Fruit fly (Drosophila melanogaster) whole organism, embryonic: Measurements from ENCODE around the gene CG15717.

Source experiments
- Ada2b ChIP-seq: fragments of 200-800 bp; sonication (Bioruptor generic); IDR thresholded peaks from 2 replicates; pipeline ENCODE4 v1.3.6; 2022; ENCODE audit warnings: missing biosample characterization, missing genetic modification characterization
- Atf6 ChIP-seq: fragments of 200-800 bp; sonication (Bioruptor generic); IDR thresholded peaks from 2 replicates; pipeline ENCODE4 v1.3.6; 2022; ENCODE audit warnings: missing biosample characterization, missing genetic modification characterization
- Awh ChIP-seq: fragments of 200-800 bp; sonication (Bioruptor generic); IDR thresholded peaks from 2 replicates; pipeline ENCODE4, ENCODE4 v1.3.6; 2022; ENCODE audit warnings: missing biosample characterization, missing genetic modification characterization
- BEAF-32 ChIP-seq: fragments of 200-800 bp; sonication (Bioruptor generic); optimal IDR thresholded peaks from 3 replicates; lab custom pipeline; 2017; ENCODE audit warnings: missing biosample characterization, missing genetic modification characterization, mild to moderate bottlenecking, moderate library complexity, missing genetic modification reagents
- Bdp1 ChIP-seq: fragments of 200-800 bp; sonication (Bioruptor generic); optimal IDR thresholded peaks from 3 replicates; lab custom pipeline; 2016; ENCODE audit warnings: missing biosample characterization, missing genetic modification characterization
- CG1024 ChIP-seq: fragments of 200-800 bp; sonication (Bioruptor generic); IDR thresholded peaks from 2 replicates; pipeline ENCODE4 v1.3.6; 2022; ENCODE audit warnings: missing biosample characterization, missing genetic modification characterization
- CG12744 ChIP-seq: fragments of 200-800 bp; sonication (Bioruptor generic); optimal IDR thresholded peaks from 2 replicates; lab custom pipeline; 2016; ENCODE audit warnings: missing biosample characterization, missing genetic modification characterization
- CG12769 ChIP-seq: fragments of 200-800 bp; sonication (Bioruptor generic); optimal IDR thresholded peaks from 2 replicates; lab custom pipeline; 2019; ENCODE audit warnings: missing biosample characterization, mild to moderate bottlenecking, missing genetic modification characterization, moderate library complexity
- CG1603 ChIP-seq: fragments of 200-800 bp; sonication (Bioruptor generic); optimal IDR thresholded peaks from 2 replicates; lab custom pipeline; 2019; ENCODE audit warnings: missing biosample characterization, mild to moderate bottlenecking, missing genetic modification characterization, moderate library complexity
- CG17186 ChIP-seq: fragments of 200-800 bp; sonication (Bioruptor generic); optimal IDR thresholded peaks from 3 replicates; lab custom pipeline; 2017; ENCODE audit warnings: missing biosample characterization, missing genetic modification reagents, missing genetic modification characterization
- CG18476 ChIP-seq: fragments of 200-800 bp; sonication (Bioruptor generic); optimal IDR thresholded peaks from 2 replicates; lab custom pipeline; 2016; ENCODE audit warnings: missing biosample characterization, mild to moderate bottlenecking, missing genetic modification characterization
- CG2120 ChIP-seq: fragments of 200-800 bp; sonication (Bioruptor generic); optimal IDR thresholded peaks from 3 replicates; lab custom pipeline; 2016; ENCODE audit warnings: missing biosample characterization, missing genetic modification characterization
- CG3065 ChIP-seq: fragments of 200-800 bp; sonication (Bioruptor generic); optimal IDR thresholded peaks from 2 replicates; lab custom pipeline; 2016; ENCODE audit warnings: missing biosample characterization, missing genetic modification characterization
- CG3838 ChIP-seq: fragments of 200-800 bp; sonication (Bioruptor generic); optimal IDR thresholded peaks from 3 replicates; lab custom pipeline; 2016; ENCODE audit warnings: missing biosample characterization, missing genetic modification characterization
- CG4328 ChIP-seq: fragments of 200-800 bp; sonication (Bioruptor generic); optimal IDR thresholded peaks from 3 replicates; lab custom pipeline; 2017; ENCODE audit warnings: missing biosample characterization, missing genetic modification reagents, missing genetic modification characterization
- CG4820 ChIP-seq: fragments of 200-800 bp; sonication (Bioruptor generic); optimal IDR thresholded peaks from 3 replicates; lab custom pipeline; 2016; ENCODE audit warnings: missing biosample characterization, missing genetic modification characterization
- CG7987 ChIP-seq: fragments of 200-800 bp; sonication (Bioruptor generic); optimal IDR thresholded peaks from 2 replicates; lab custom pipeline; 2018; ENCODE audit warnings: missing biosample characterization, mild to moderate bottlenecking, missing genetic modification characterization, moderate library complexity
- CG8359 ChIP-seq: fragments of 200-800 bp; sonication (Bioruptor generic); optimal IDR thresholded peaks from 2 replicates; lab custom pipeline; 2017; ENCODE audit warnings: missing biosample characterization, mild to moderate bottlenecking, missing genetic modification characterization, borderline replicate concordance
- CG9215 ChIP-seq: fragments of 200-800 bp; sonication (Bioruptor generic); IDR thresholded peaks from 2 replicates; pipeline ENCODE4 v1.3.6; 2022; ENCODE audit warnings: missing biosample characterization, missing genetic modification characterization
- CHES-1-like ChIP-seq: fragments of 200-800 bp; sonication (Bioruptor generic); optimal IDR thresholded peaks from 2 replicates; lab custom pipeline; 2016; ENCODE audit warnings: missing biosample characterization, missing genetic modification characterization
- CoRest ChIP-seq: fragments of 200-800 bp; sonication (Bioruptor generic); optimal IDR thresholded peaks from 3 replicates; lab custom pipeline; 2018; ENCODE audit warnings: missing biosample characterization, mild to moderate bottlenecking, missing genetic modification characterization, moderate library complexity
- D19A ChIP-seq: fragments of 200-800 bp; optimal IDR thresholded peaks from 3 replicates; lab custom pipeline; 2019; ENCODE audit warnings: missing biosample characterization, mild to moderate bottlenecking, missing genetic modification characterization, moderate library complexity
- Dip3 ChIP-seq: fragments of 200-800 bp; sonication (Bioruptor generic); optimal IDR thresholded peaks from 3 replicates; lab custom pipeline; 2016; ENCODE audit warnings: missing biosample characterization, missing genetic modification characterization
- Doc3 ChIP-seq: fragments of 200-800 bp; sonication (Bioruptor generic); IDR thresholded peaks from 3 replicates; pipeline ENCODE4 v1.3.6; 2022; ENCODE audit warnings: missing biosample characterization, missing genetic modification characterization; ENCODE audit not compliant: partially characterized antibody
- E2f2 ChIP-seq: fragments of 200-800 bp; sonication (Bioruptor generic); IDR thresholded peaks from 2 replicates; pipeline ENCODE4 v1.3.6; 2022; ENCODE audit warnings: missing biosample characterization, missing genetic modification characterization
- Elba2 ChIP-seq: fragments of 200-800 bp; sonication (Bioruptor generic); optimal IDR thresholded peaks from 3 replicates; lab custom pipeline; 2016; ENCODE audit warnings: missing biosample characterization, missing genetic modification characterization
- Ets65A ChIP-seq: fragments of 200-800 bp; sonication (Bioruptor generic); peaks from one replicate; lab custom pipeline; 2016; ENCODE audit warnings: missing biosample characterization, missing genetic modification characterization
- Fer2 ChIP-seq: fragments of 200-800 bp; sonication (Bioruptor generic); optimal IDR thresholded peaks from 2 replicates; lab custom pipeline; 2018; ENCODE audit warnings: missing biosample characterization, mild to moderate bottlenecking, missing genetic modification characterization, moderate library complexity
- Gsc ChIP-seq: fragments of 200-800 bp; sonication (Bioruptor generic); IDR thresholded peaks from 2 replicates; pipeline ENCODE4 v1.3.6; 2022; ENCODE audit warnings: missing biosample characterization, missing genetic modification characterization
- HmgZ ChIP-seq: fragments of 200-800 bp; sonication (Bioruptor generic); optimal IDR thresholded peaks from 2 replicates; lab custom pipeline; 2018; ENCODE audit warnings: missing biosample characterization, mild to moderate bottlenecking, missing genetic modification characterization
- Hr3 ChIP-seq: fragments of 200-800 bp; sonication (Bioruptor generic); optimal IDR thresholded peaks from 3 replicates; lab custom pipeline; 2016; ENCODE audit warnings: missing biosample characterization, missing genetic modification characterization
- MBD-R2 ChIP-seq: fragments of 200-800 bp; sonication (Bioruptor generic); IDR thresholded peaks from 2 replicates; pipeline ENCODE4 v1.3.6; 2022; ENCODE audit warnings: missing biosample characterization, missing genetic modification characterization
- Med ChIP-seq: fragments of 200-800 bp; sonication (Bioruptor generic); peaks from one replicate; lab custom pipeline; 2016; ENCODE audit warnings: missing biosample characterization, missing genetic modification characterization, mild to moderate bottlenecking, inconsistent platforms, moderate library complexity
- Nf-YA ChIP-seq: fragments of 200-800 bp; sonication (Bioruptor generic); IDR thresholded peaks from 2 replicates; pipeline ENCODE4 v1.3.6; 2022; ENCODE audit warnings: missing biosample characterization, missing genetic modification characterization
- Poxn ChIP-seq: fragments of 200-800 bp; sonication (Bioruptor generic); IDR thresholded peaks from 2 replicates; pipeline ENCODE4 v1.3.6; 2022; ENCODE audit warnings: missing biosample characterization, missing genetic modification characterization
- Scr ChIP-seq: fragments of 200-800 bp; sonication (Bioruptor generic); IDR thresholded peaks from 2 replicates; pipeline ENCODE4 v1.3.6; 2022; ENCODE audit warnings: missing biosample characterization, missing genetic modification characterization; ENCODE audit not compliant: partially characterized antibody
- ap ChIP-seq: fragments of 200-800 bp; sonication (Bioruptor generic); IDR thresholded peaks from 2 replicates; pipeline ENCODE4 v1.3.6; 2022; ENCODE audit warnings: missing biosample characterization, missing genetic modification characterization
- ase ChIP-seq: fragments of 200-800 bp; sonication (Bioruptor generic); IDR thresholded peaks from 3 replicates; pipeline ENCODE4 v1.3.6; 2022; ENCODE audit warnings: missing biosample characterization, missing genetic modification characterization
- btn ChIP-seq: fragments of 200-800 bp; sonication (Bioruptor generic); optimal IDR thresholded peaks from 2 replicates; lab custom pipeline; 2016; ENCODE audit warnings: missing biosample characterization, missing genetic modification characterization
- croc ChIP-seq: fragments of 200-800 bp; sonication (Bioruptor generic); conservative IDR thresholded peaks from 3 replicates; pipeline ENCODE4 v1.3.6; 2022; ENCODE audit warnings: missing biosample characterization, missing genetic modification characterization
- emc ChIP-seq: fragments of 200-800 bp; sonication (Bioruptor generic); optimal IDR thresholded peaks from 2 replicates; lab custom pipeline; 2016; ENCODE audit warnings: missing biosample characterization, missing genetic modification characterization
- ems ChIP-seq: fragments of 200-800 bp; sonication (Bioruptor generic); optimal IDR thresholded peaks from 3 replicates; lab custom pipeline; 2016; ENCODE audit warnings: missing biosample characterization, missing genetic modification characterization
- esg ChIP-seq: fragments of 200-800 bp; sonication (Bioruptor generic); conservative IDR thresholded peaks from 2 replicates; pipeline ENCODE4 v1.3.6; 2022; ENCODE audit warnings: missing biosample characterization, missing genetic modification characterization
- ewg ChIP-seq: fragments of 200-800 bp; sonication (Bioruptor generic); optimal IDR thresholded peaks from 3 replicates; lab custom pipeline; 2017; ENCODE audit warnings: mild to moderate bottlenecking, missing biosample characterization, missing genetic modification reagents, missing genetic modification characterization
- fd3F ChIP-seq: fragments of 200-800 bp; sonication (Bioruptor generic); optimal IDR thresholded peaks from 2 replicates; lab custom pipeline; 2018; ENCODE audit warnings: missing biosample characterization, mild to moderate bottlenecking, missing genetic modification characterization, moderate library complexity
- klu ChIP-seq: fragments of 200-800 bp; sonication (Bioruptor generic); IDR thresholded peaks from 2 replicates; pipeline ENCODE4 v1.3.6; 2022; ENCODE audit warnings: missing biosample characterization, missing genetic modification characterization
- org-1 ChIP-seq: fragments of 200-800 bp; sonication (Bioruptor generic); optimal IDR thresholded peaks from 2 replicates; lab custom pipeline; 2017; ENCODE audit warnings: missing biosample characterization, missing genetic modification characterization
- p53 ChIP-seq: fragments of 200-800 bp; sonication (Bioruptor generic); optimal IDR thresholded peaks from 2 replicates; lab custom pipeline; 2016; ENCODE audit warnings: missing biosample characterization, missing genetic modification characterization
- schlank ChIP-seq: fragments of 200-800 bp; sonication (Bioruptor generic); optimal IDR thresholded peaks from 2 replicates; lab custom pipeline; 2018; ENCODE audit warnings: missing biosample characterization, mild to moderate bottlenecking, missing genetic modification characterization
- tll ChIP-seq, 2 experiments: fragments of 200-800 bp in 1 of 2; fragments of >200 bp in 1 of 2; sonication (Bioruptor generic) in 1 of 2; optimal IDR thresholded peaks; 2 replicates each; lab custom pipeline; 2017 to 2019; ENCODE audit warnings: missing biosample characterization in 2 of 2, missing genetic modification characterization in 2 of 2, mild to moderate bottlenecking in 1 of 2, moderate library complexity in 1 of 2
- trem ChIP-seq: fragments of 200-800 bp; optimal IDR thresholded peaks from 3 replicates; lab custom pipeline; 2019; ENCODE audit warnings: missing biosample characterization, mild to moderate bottlenecking, missing genetic modification characterization, moderate library complexity
- z ChIP-seq: fragments of 200-800 bp; sonication (Bioruptor generic); IDR thresholded peaks from 3 replicates; pipeline ENCODE4 v1.3.6; 2022; ENCODE audit warnings: missing biosample characterization, missing genetic modification characterization

The CG15717 gene

DNA sequence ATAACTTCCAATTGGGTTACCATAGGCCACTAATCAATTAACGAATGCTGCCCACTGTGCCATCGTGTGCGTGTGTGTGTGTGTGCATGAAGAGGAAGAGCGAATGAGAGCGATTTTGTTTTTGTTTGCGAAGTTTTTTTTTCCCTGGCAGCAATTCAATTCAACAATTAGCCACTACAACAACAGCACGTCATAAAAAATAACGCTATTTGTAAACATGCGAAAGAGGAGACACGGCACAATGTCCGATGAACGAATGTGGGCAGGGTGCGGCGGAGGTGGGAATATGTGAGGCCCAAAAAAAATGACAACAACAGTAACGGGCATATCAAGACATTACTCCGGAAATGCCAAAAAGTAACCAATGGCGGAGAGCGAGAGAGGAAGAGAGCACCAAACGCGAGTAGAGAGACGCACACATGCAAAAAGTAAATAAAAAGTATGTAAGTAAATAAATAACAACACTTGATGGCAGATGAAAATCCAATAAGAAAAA lies 41.4 kb upstream of the CG15717 start (continued):
- no peak for TF ChIP-seq CG17186 (GFP tag; lab: Kevin White, UChicago)
- TF ChIP-seq ewg (GFP tag; lab: Kevin White, UChicago) = no peak
- TF ChIP-seq CG12744 (GFP tag; lab: Kevin White, UChicago) = no peak
- no peak for TF ChIP-seq klu (GFP tag; lab: Robert Waterston, UW)
- no peak for TF ChIP-seq trem (tag; lab: Kevin White, UChicago)
- no peak for TF ChIP-seq croc
- peak; percentile 50 for TF ChIP-seq HmgZ
- no peak for TF ChIP-seq Gsc
- TF ChIP-seq schlank (tag; lab: Kevin White, UChicago) = peak; percentile 8
- no peak for TF ChIP-seq CG3065 (GFP tag; lab: Kevin White, UChicago)
- TF ChIP-seq CG3838 (GFP tag; lab: Kevin White, UChicago) = no peak
- no peak for TF ChIP-seq CG12769 (tag; lab: Kevin White, UChicago)
- TF ChIP-seq btn (GFP tag; lab: Kevin White, UChicago) = no peak
- no peak for TF ChIP-seq CG7987 (GFP tag; lab: Kevin White, UChicago)
- no peak for TF ChIP-seq Ada2b
- no peak for TF ChIP-seq fd3F (GFP tag; lab: Kevin White, UChicago)
- TF ChIP-seq Fer2 (tag; lab: Kevin White, UChicago) = no peak
- TF ChIP-seq Poxn = no peak
- TF ChIP-seq CoRest (tag; lab: Kevin White, UChicago) = no peak
- TF ChIP-seq Awh (GFP tag; lab: Robert Waterston, UW) = no peak
- TF ChIP-seq tll (GFP tag; optimal IDR thresholded peaks at IDR 0.05; lab: Kevin White, UChicago) = no peak
- no peak for TF ChIP-seq CG4328 (GFP tag; lab: Kevin White, UChicago)
- no peak for TF ChIP-seq CHES-1-like
- 0 out of 2 replicates have a peak, but pooled peaks have one; percentile 9 for TF ChIP-seq Nf-YA (GFP tag; lab: Robert Waterston, UW)
- no peak for TF ChIP-seq BEAF-32 (GFP tag; lab: Kevin White, UChicago)
- peak; percentile 91 for TF ChIP-seq Elba2 (GFP tag; lab: Kevin White, UChicago)
- TF ChIP-seq CG1603 (tag; lab: Kevin White, UChicago) = no peak
- no peak for TF ChIP-seq CG1024
- TF ChIP-seq ase (GFP tag; lab: Robert Waterston, UW) = no peak
- TF ChIP-seq CG9215 (GFP tag; lab: Robert Waterston, UW) = no peak
- no peak for TF ChIP-seq Dip3
- TF ChIP-seq ems = no peak
- TF ChIP-seq ap (GFP tag; lab: Robert Waterston, UW) = no peak
- TF ChIP-seq MBD-R2 = no peak; the same call in 1 of the 2 replicates
- TF ChIP-seq CG8359 (GFP tag; lab: Kevin White, UChicago) = no peak
- 0 out of 2 replicates have a peak, but pooled peaks have one; percentile 8 for TF ChIP-seq Atf6 (GFP tag; lab: Robert Waterston, UW)
- no peak for TF ChIP-seq CG18476
- TF ChIP-seq D19A (tag; lab: Kevin White, UChicago) = no peak
- TF ChIP-seq E2f2 = no peak
- no peak for TF ChIP-seq Scr (GFP tag; lab: Robert Waterston, UW)
- no peak for TF ChIP-seq Hr3 (GFP tag; lab: Kevin White, UChicago)
- no peak for TF ChIP-seq p53
- peak; percentile 45 for TF ChIP-seq CG2120 (GFP tag; lab: Kevin White, UChicago)
- no peak for TF ChIP-seq Ets65A (GFP tag; lab: Kevin White, UChicago)
- no peak for TF ChIP-seq org-1 (GFP tag; lab: Kevin White, UChicago)
- no peak for TF ChIP-seq esg (GFP tag; lab: Robert Waterston, UW)
- TF ChIP-seq Bdp1 = no peak
- TF ChIP-seq CG4820 (GFP tag; lab: Kevin White, UChicago) = no peak
- TF ChIP-seq emc = no peak
- no peak for TF ChIP-seq z (GFP tag; lab: Robert Waterston, UW)
- no peak for TF ChIP-seq Doc3 (GFP tag; lab: Robert Waterston, UW)
- peak; percentile 76 for TF ChIP-seq Med (GFP tag; lab: Kevin White, UChicago)
